Fruit fly (Drosophila melanogaster) whole organism, embryonic: ENCODE results near the gene CG32573.

Experiments used
- CG12659 ChIP-seq: fragments of 200-800 bp; sonication (Bioruptor generic); optimal IDR thresholded peaks from 3 replicates; lab custom pipeline; 2017; ENCODE audit warnings: mild to moderate bottlenecking, missing biosample characterization, missing genetic modification reagents, missing genetic modification characterization
- CG14441 ChIP-seq: fragments of 200-800 bp; sonication (Bioruptor generic); IDR thresholded peaks from 2 replicates; pipeline ENCODE4 v1.3.6; 2022; ENCODE audit warnings: missing biosample characterization, missing genetic modification characterization
- CG17802 ChIP-seq: fragments of 200-800 bp; sonication (Bioruptor generic); optimal IDR thresholded peaks from 2 replicates; lab custom pipeline; 2018; ENCODE audit warnings: missing biosample characterization, mild to moderate bottlenecking, missing genetic modification characterization, moderate library complexity
- CG1792 ChIP-seq: fragments of 200-800 bp; sonication (Bioruptor generic); optimal IDR thresholded peaks from 2 replicates; lab custom pipeline; 2016; ENCODE audit warnings: missing biosample characterization, missing genetic modification characterization
- CG2120 ChIP-seq: fragments of 200-800 bp; sonication (Bioruptor generic); optimal IDR thresholded peaks from 3 replicates; lab custom pipeline; 2016; ENCODE audit warnings: missing biosample characterization, missing genetic modification characterization
- CG31388 ChIP-seq: fragments of 200-800 bp; sonication (Bioruptor generic); optimal IDR thresholded peaks from 2 replicates; lab custom pipeline; 2016; ENCODE audit warnings: missing biosample characterization, missing genetic modification characterization
- CG3407 ChIP-seq: fragments of 200-800 bp; sonication (Bioruptor generic); optimal IDR thresholded peaks from 2 replicates; lab custom pipeline; 2018; ENCODE audit warnings: missing biosample characterization, mild to moderate bottlenecking, missing genetic modification characterization
- CG34224 ChIP-seq: fragments of 200-800 bp; sonication (Bioruptor generic); IDR thresholded peaks from 3 replicates; pipeline ENCODE4 v1.3.6; 2022; ENCODE audit warnings: missing biosample characterization, missing genetic modification characterization; ENCODE audit not compliant: partially characterized antibody
- CG3847 ChIP-seq: fragments of 200-800 bp; sonication (Bioruptor generic); IDR thresholded peaks from 2 replicates; pipeline ENCODE4 v1.3.6; 2022; ENCODE audit warnings: missing biosample characterization, missing genetic modification characterization
- CG5180 ChIP-seq: fragments of 200-800 bp; sonication (Bioruptor generic); optimal IDR thresholded peaks from 3 replicates; lab custom pipeline; 2017; ENCODE audit warnings: missing biosample characterization, missing genetic modification characterization, mild to moderate bottlenecking, moderate library complexity, missing genetic modification reagents
- CG6854 ChIP-seq: fragments of 200-800 bp; sonication (Bioruptor generic); optimal IDR thresholded peaks from 3 replicates; lab custom pipeline; 2017; ENCODE audit warnings: missing biosample characterization, mild to moderate bottlenecking, missing genetic modification characterization
- CG8089 ChIP-seq: fragments of 200-800 bp; sonication (Bioruptor generic); optimal IDR thresholded peaks from 3 replicates; lab custom pipeline; 2016; ENCODE audit warnings: missing biosample characterization, missing genetic modification characterization
- CG8290 ChIP-seq, 3 experiments: fragments of 200-800 bp; sonication (Bioruptor generic); optimal IDR thresholded peaks; 2 replicates each; lab custom pipeline; 2016 to 2019; ENCODE audit warnings: missing biosample characterization in 3 of 3, missing genetic modification characterization in 3 of 3, mild to moderate bottlenecking in 2 of 3, moderate library complexity in 1 of 3
- CG8924 ChIP-seq: fragments of 200-800 bp; optimal IDR thresholded peaks from 3 replicates; lab custom pipeline; 2019; ENCODE audit warnings: missing biosample characterization, mild to moderate bottlenecking, missing genetic modification characterization, moderate library complexity
- CG9797 ChIP-seq: fragments of 200-800 bp; sonication (Bioruptor generic); optimal IDR thresholded peaks from 3 replicates; lab custom pipeline; 2018; ENCODE audit warnings: missing biosample characterization, mild to moderate bottlenecking, missing genetic modification characterization
- D ChIP-seq, 2 experiments: fragments of 200-800 bp in 1 of 2; fragments of >200 bp in 1 of 2; sonication (Bioruptor generic) in 1 of 2; optimal IDR thresholded peaks; 2 replicates in 1 of 2; 3 replicates in 1 of 2; lab custom pipeline; 2017; ENCODE audit warnings: mild to moderate bottlenecking in 1 of 2, missing biosample characterization in 1 of 2, missing genetic modification characterization in 1 of 2, missing genetic modification reagents in 1 of 2
- Dll ChIP-seq: fragments of 200-800 bp; sonication (Bioruptor generic); IDR thresholded peaks from 4 replicates; pipeline ENCODE4 v1.3.6; 2022; ENCODE audit warnings: missing biosample characterization, missing genetic modification characterization; ENCODE audit not compliant: partially characterized antibody
- Hr3 ChIP-seq: fragments of 200-800 bp; sonication (Bioruptor generic); optimal IDR thresholded peaks from 3 replicates; lab custom pipeline; 2016; ENCODE audit warnings: missing biosample characterization, missing genetic modification characterization
- MESR4 ChIP-seq: fragments of 200-800 bp; sonication (Bioruptor generic); optimal IDR thresholded peaks from 2 replicates; lab custom pipeline; 2018; ENCODE audit warnings: missing biosample characterization, mild to moderate bottlenecking, missing genetic modification characterization, moderate library complexity
- Mrtf ChIP-seq: fragments of 200-800 bp; sonication (Bioruptor generic); IDR thresholded peaks from 3 replicates; pipeline ENCODE4 v1.3.6; 2022; ENCODE audit warnings: missing biosample characterization, missing genetic modification characterization
- Ssrp ChIP-seq: fragments of 200-800 bp; sonication (Bioruptor generic); optimal IDR thresholded peaks from 2 replicates; lab custom pipeline; 2018; ENCODE audit warnings: missing biosample characterization, mild to moderate bottlenecking, missing genetic modification characterization, moderate library complexity
- Taf1 ChIP-seq: fragments of 200-800 bp; sonication (Bioruptor generic); IDR thresholded peaks from 2 replicates; pipeline ENCODE4 v1.3.6; 2022; ENCODE audit warnings: missing biosample characterization, missing genetic modification characterization
- al ChIP-seq: fragments of 200-800 bp; sonication (Bioruptor generic); IDR thresholded peaks from 2 replicates; pipeline ENCODE4 v1.3.6; 2022; ENCODE audit warnings: missing biosample characterization, missing genetic modification characterization
- ato ChIP-seq: fragments of 200-800 bp; sonication (Bioruptor generic); IDR thresholded peaks from 2 replicates; pipeline ENCODE4 v1.3.6; 2022; ENCODE audit warnings: missing biosample characterization, missing genetic modification characterization; ENCODE audit not compliant: partially characterized antibody
- cad ChIP-seq: fragments of >200 bp; optimal IDR thresholded peaks from 2 replicates; lab custom pipeline; 2017; ENCODE audit warnings: missing biosample characterization, missing genetic modification characterization
- cato ChIP-seq: fragments of 200-800 bp; sonication (Bioruptor generic); optimal IDR thresholded peaks from 2 replicates; lab custom pipeline; 2016; ENCODE audit warnings: missing biosample characterization, missing genetic modification characterization, borderline replicate concordance
- cg ChIP-seq: fragments of 200-800 bp; sonication (Bioruptor generic); optimal IDR thresholded peaks from 3 replicates; lab custom pipeline; 2019; ENCODE audit warnings: missing biosample characterization, mild to moderate bottlenecking, missing genetic modification characterization, moderate library complexity
- dati ChIP-seq: fragments of 200-800 bp; sonication (Bioruptor generic); IDR thresholded peaks from 2 replicates; pipeline ENCODE4 v1.3.6; 2022; ENCODE audit warnings: missing biosample characterization, missing genetic modification characterization
- ems ChIP-seq: fragments of 200-800 bp; sonication (Bioruptor generic); optimal IDR thresholded peaks from 3 replicates; lab custom pipeline; 2016; ENCODE audit warnings: missing biosample characterization, missing genetic modification characterization
- gem ChIP-seq: fragments of 200-800 bp; sonication (Bioruptor generic); optimal IDR thresholded peaks from 2 replicates; lab custom pipeline; 2019; ENCODE audit warnings: missing biosample characterization, mild to moderate bottlenecking, missing genetic modification characterization, moderate library complexity
- grau ChIP-seq: fragments of 200-800 bp; optimal IDR thresholded peaks from 3 replicates; lab custom pipeline; 2019; ENCODE audit warnings: missing biosample characterization, mild to moderate bottlenecking, missing genetic modification characterization, moderate library complexity
- gsb ChIP-seq: fragments of 200-800 bp; sonication (Bioruptor generic); IDR thresholded peaks from 2 replicates; pipeline ENCODE4 v1.3.6; 2022; ENCODE audit warnings: missing biosample characterization, missing genetic modification characterization
- hb ChIP-seq: fragments of 200-800 bp; sonication (Bioruptor generic); IDR thresholded peaks from 3 replicates; pipeline ENCODE4 v1.3.6; 2022; ENCODE audit warnings: missing biosample characterization, missing genetic modification characterization; ENCODE audit not compliant: partially characterized antibody
- hth ChIP-seq: fragments of >200 bp; optimal IDR thresholded peaks from 2 replicates; lab custom pipeline; 2017; ENCODE audit warnings: inconsistent platforms
- kay ChIP-seq: fragments of 200-800 bp; sonication (Bioruptor generic); optimal IDR thresholded peaks from 2 replicates; lab custom pipeline; 2016; ENCODE audit warnings: missing biosample characterization, missing genetic modification characterization
- phol ChIP-seq: fragments of 200-800 bp; sonication (Bioruptor generic); optimal IDR thresholded peaks from 3 replicates; lab custom pipeline; 2018; ENCODE audit warnings: missing biosample characterization, mild to moderate bottlenecking, missing genetic modification characterization, moderate library complexity
- pita ChIP-seq: fragments of 200-800 bp; sonication (Bioruptor generic); optimal IDR thresholded peaks from 2 replicates; lab custom pipeline; 2017; ENCODE audit warnings: missing biosample characterization, mild to moderate bottlenecking, missing genetic modification characterization
- pnt ChIP-seq: fragments of 200-800 bp; sonication (Bioruptor generic); optimal IDR thresholded peaks from 3 replicates; lab custom pipeline; 2016; ENCODE audit warnings: missing biosample characterization, missing genetic modification characterization
- pros ChIP-seq: fragments of 200-800 bp; sonication (Bioruptor generic); optimal IDR thresholded peaks from 3 replicates; lab custom pipeline; 2019; ENCODE audit warnings: missing biosample characterization, mild to moderate bottlenecking, missing genetic modification characterization, moderate library complexity
- ro ChIP-seq: fragments of 200-800 bp; sonication (Bioruptor generic); IDR thresholded peaks from 2 replicates; pipeline ENCODE4 v1.3.6; 2022; ENCODE audit warnings: missing biosample characterization, missing genetic modification characterization
- sd ChIP-seq: fragments of 200-800 bp; sonication (Bioruptor generic); optimal IDR thresholded peaks from 3 replicates; lab custom pipeline; 2018; ENCODE audit warnings: missing biosample characterization, mild to moderate bottlenecking, missing genetic modification characterization, moderate library complexity
- sim ChIP-seq: fragments of 200-800 bp; sonication (Bioruptor generic); IDR thresholded peaks from 2 replicates; pipeline ENCODE4 v1.3.6; 2022; ENCODE audit warnings: missing biosample characterization, missing genetic modification characterization
- sqz ChIP-seq: fragments of 200-800 bp; sonication (Bioruptor generic); optimal IDR thresholded peaks from 3 replicates; lab custom pipeline; 2018; ENCODE audit warnings: missing biosample characterization, mild to moderate bottlenecking, missing genetic modification characterization
- tin ChIP-seq: fragments of 200-800 bp; sonication (Bioruptor generic); optimal IDR thresholded peaks from 3 replicates; lab custom pipeline; 2016; ENCODE audit warnings: missing biosample characterization, missing genetic modification characterization
- zfh1 ChIP-seq: fragments of 200-800 bp; sonication (Bioruptor generic); IDR thresholded peaks from 3 replicates; pipeline ENCODE4 v1.3.6; 2022; ENCODE audit warnings: missing biosample characterization, missing genetic modification characterization

Gene CG32573

dm6 chrX:16650078-16651063 is 805 bp upstream of the CG32573 start (continued):
- no peak for TF ChIP-seq Taf1 (GFP tag; lab: Robert Waterston, UW)

- no peak for TF ChIP-seq zfh1 (GFP tag; lab: Robert Waterston, UW)
- no peak for TF ChIP-seq sqz (GFP tag; lab: Kevin White, UChicago)
- TF ChIP-seq cad: no peak
- TF ChIP-seq ato: no peak
- no peak for TF ChIP-seq pnt (GFP tag; lab: Kevin White, UChicago)
- TF ChIP-seq tin (GFP tag; lab: Kevin White, UChicago): no peak
- no peak for TF ChIP-seq Ssrp (tag; lab: Kevin White, UChicago)
- TF ChIP-seq CG31388: no peak
- TF ChIP-seq phol (tag; lab: Kevin White, UChicago): no peak
- no peak for TF ChIP-seq CG2120 (GFP tag; lab: Kevin White, UChicago)
- no peak for TF ChIP-seq CG1792 (GFP tag; lab: Kevin White, UChicago)
- no peak for TF ChIP-seq sd (tag; lab: Kevin White, UChicago)
Observed at dm6 chrX:16651625-16652024, 449 bp downstream of the CG32573 start.

dm6 chrX:16654931-16655409 is 3.8 kb downstream of the CG32573 start, which contains the start of the genes Nemp and r:
Gene Nemp, minus strand, starts transcription at chrX:16655015.
Gene r, plus strand, starts transcription at chrX:16655359.
- no peak for TF ChIP-seq CG3847 (GFP tag; lab: Robert Waterston, UW)
- no peak for TF ChIP-seq CG14441 (GFP tag; lab: Robert Waterston, UW)
- TF ChIP-seq D (optimal IDR thresholded peaks at IDR 0.05; lab: Kevin White, UChicago): no peak
- TF ChIP-seq D (GFP tag; optimal IDR thresholded peaks at IDR 0.05; lab: Kevin White, UChicago): no peak
- peak; percentile 81 for TF ChIP-seq Dll (GFP tag; lab: Robert Waterston, UW)
- TF ChIP-seq cato: no peak
- TF ChIP-seq CG17802: no peak
- TF ChIP-seq CG8290 (GFP tag; optimal IDR thresholded peaks at IDR 0.05; lab: Kevin White, UChicago): peak; percentile 30
- no peak for TF ChIP-seq CG8290 (tag; optimal IDR thresholded peaks at IDR 0.05; lab: Kevin White, UChicago)
- TF ChIP-seq dati (GFP tag; lab: Robert Waterston, UW): no peak
- no peak for TF ChIP-seq CG8089
- TF ChIP-seq gem (tag; lab: Kevin White, UChicago): no peak
- TF ChIP-seq CG34224: 0 out of 3 replicates have a peak, but pooled peaks have one; percentile 19
- no peak for TF ChIP-seq CG8924
- peak; percentile 55 for TF ChIP-seq CG9797 (GFP tag; lab: Kevin White, UChicago)
- no peak for TF ChIP-seq CG3407
- TF ChIP-seq pros (GFP tag; lab: Kevin White, UChicago): no peak
- no peak for TF ChIP-seq gsb (GFP tag; lab: Robert Waterston, UW)
- TF ChIP-seq tin (GFP tag; lab: Kevin White, UChicago): no peak
- no peak for TF ChIP-seq Mrtf (GFP tag; lab: Robert Waterston, UW)
- TF ChIP-seq Hr3 (GFP tag; lab: Kevin White, UChicago): no peak
- TF ChIP-seq ro (GFP tag; lab: Robert Waterston, UW): no peak
- no peak for TF ChIP-seq CG6854 (GFP tag; lab: Kevin White, UChicago)
- no peak for TF ChIP-seq cg (GFP tag; lab: Kevin White, UChicago)
- no peak for TF ChIP-seq MESR4
- TF ChIP-seq hth (lab: Kevin White, UChicago): no peak
- no peak for TF ChIP-seq grau (tag; lab: Kevin White, UChicago)
- TF ChIP-seq al (GFP tag; lab: Robert Waterston, UW): no peak
- TF ChIP-seq pita: peak; percentile 84
- no peak for TF ChIP-seq kay
- TF ChIP-seq ems: no peak
- TF ChIP-seq CG5180 (GFP tag; lab: Kevin White, UChicago): no peak
- no peak for TF ChIP-seq sim (GFP tag; lab: Robert Waterston, UW)
- TF ChIP-seq CG12659 (GFP tag; lab: Kevin White, UChicago): peak; percentile 57
- TF ChIP-seq hb: peak; percentile 68; the same call in 1 of the 3 replicates
